Comparison of ENCODE assay signal across 1 fruit fly cellular context in the genomic region with DNA sequence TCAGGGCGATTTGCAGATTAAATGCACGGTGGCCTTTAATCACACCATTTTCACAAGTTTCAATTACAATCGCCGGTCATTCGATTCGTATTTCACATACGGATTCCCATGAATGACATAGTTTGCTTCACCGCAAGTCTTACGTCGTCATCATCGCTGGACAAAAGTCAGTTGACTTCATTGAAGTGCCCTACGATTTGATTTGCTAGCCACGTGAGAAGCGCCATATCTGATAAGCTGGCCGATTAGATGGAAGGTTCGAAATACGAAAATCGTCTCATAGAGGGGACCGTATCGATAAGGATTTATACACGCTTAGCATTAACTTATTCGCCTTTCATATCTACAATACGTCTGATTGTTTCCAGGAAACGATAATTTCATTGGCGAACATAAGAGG.
TF ChIP-seq lines count a peak whose summit lies in the region.

No protein-coding gene starts in this region.

TF ChIP-seq in whole organism, embryonic, 481 proteins besides CTCF, POLR2A, EP300 and RAD21 (continued from another document):
- no peak for TF ChIP-seq CG17568 (GFP tag; optimal IDR thresholded peaks at IDR 0.05; lab: Kevin White, UChicago)
- no peak for TF ChIP-seq CG7928 (GFP tag; optimal IDR thresholded peaks at IDR 0.05; lab: Kevin White, UChicago)
- TF ChIP-seq CG10543 (GFP tag; optimal IDR thresholded peaks at IDR 0.05; lab: Kevin White, UChicago) = peak; percentile 8
- peak in 1 of 2 experiments; percentile 29 for TF ChIP-seq Pdp1 (GFP tag; optimal IDR thresholded peaks at IDR 0.05; lab: Kevin White, UChicago)
- TF ChIP-seq CG9437 (GFP tag; optimal IDR thresholded peaks at IDR 0.05; lab: Kevin White, UChicago) = peak; percentile 53
- no peak for TF ChIP-seq fd96Cb (tag; optimal IDR thresholded peaks at IDR 0.05; lab: Kevin White, UChicago)
- no peak for TF ChIP-seq cato (GFP tag; optimal IDR thresholded peaks at IDR 0.05; lab: Kevin White, UChicago; ENCODE audit: borderline replicate concordance)
- TF ChIP-seq Fer2 (tag; optimal IDR thresholded peaks at IDR 0.05; lab: Kevin White, UChicago) = no peak
- TF ChIP-seq Hr3 (GFP tag; optimal IDR thresholded peaks at IDR 0.05; lab: Kevin White, UChicago) = no peak
- TF ChIP-seq CG18476 (GFP tag; optimal IDR thresholded peaks at IDR 0.05; lab: Kevin White, UChicago) = no peak
- TF ChIP-seq CG4617 (GFP tag; optimal IDR thresholded peaks at IDR 0.05; lab: Kevin White, UChicago; ENCODE audit: borderline replicate concordance) = no peak
- no peak for TF ChIP-seq dpn (GFP tag; optimal IDR thresholded peaks at IDR 0.05; lab: Kevin White, UChicago)
- TF ChIP-seq unc-4 (GFP tag; IDR thresholded peaks at IDR 0.05; lab: Robert Waterston, UW; ENCODE audit: partially characterized antibody) = no peak
- peak; percentile 91 for TF ChIP-seq mirr (GFP tag; optimal IDR thresholded peaks at IDR 0.05; lab: Kevin White, UChicago)
- TF ChIP-seq CG12659 (GFP tag; optimal IDR thresholded peaks at IDR 0.05; lab: Kevin White, UChicago) = no peak
- no peak for TF ChIP-seq CG13775 (GFP tag; optimal IDR thresholded peaks at IDR 0.05; lab: Kevin White, UChicago)
- TF ChIP-seq CG11456 (GFP tag; IDR thresholded peaks at IDR 0.05; lab: Robert Waterston, UW) = no peak
- TF ChIP-seq CG15479 (GFP tag; optimal IDR thresholded peaks at IDR 0.05; lab: Kevin White, UChicago) = no peak
